Worm (Caenorhabditis elegans) whole organism, midembryonic: ENCODE measurements around the gene Y14H12B.2.

ENCODE experiments used
- T22C8.4 ChIP-seq: fragments of 200-800 bp; sonication (Bioruptor generic); IDR thresholded peaks from 2 replicates; pipeline ENCODE4 v1.3.6; 2022; ENCODE audit warnings: missing genetic modification characterization, missing compliant biosample characterization
- cog-1 ChIP-seq: sonication (generic microtip); optimal IDR thresholded peaks from 2 replicates; lab custom pipeline; 2016; ENCODE audit warnings: missing genetic modification characterization, missing compliant biosample characterization
- flt-1 ChIP-seq: fragments of 200-800 bp; sonication (Bioruptor generic); IDR thresholded peaks from 2 replicates; pipeline ENCODE4 v1.3.6; 2022; ENCODE audit warnings: missing genetic modification characterization, missing compliant biosample characterization
- klf-2 ChIP-seq: fragments of 200-800 bp; sonication (Bioruptor generic); conservative IDR thresholded peaks from 2 replicates; pipeline ENCODE4 v1.3.6; 2022; ENCODE audit warnings: missing genetic modification reagents, missing genetic modification characterization, missing compliant biosample characterization
- med-1 ChIP-seq: sonication (generic microtip); optimal IDR thresholded peaks from 2 replicates; lab custom pipeline; 2017; ENCODE audit warnings: missing genetic modification characterization, mild to moderate bottlenecking, missing compliant biosample characterization, antibody characterized with exemption, missing genetic modification reagents; ENCODE audit not compliant: insufficient read depth
- ref-1 ChIP-seq: fragments of 200-800 bp; sonication (Bioruptor generic); conservative IDR thresholded peaks from 2 replicates; pipeline ENCODE4 v1.3.6; 2022; ENCODE audit warnings: missing genetic modification reagents, missing genetic modification characterization, missing compliant biosample characterization
- tab-1 ChIP-seq: fragments of 200-800 bp; sonication (Bioruptor generic); IDR thresholded peaks from 2 replicates; pipeline ENCODE4 v1.3.6; 2022; ENCODE audit warnings: missing genetic modification characterization, missing compliant biosample characterization
- ztf-23 ChIP-seq: fragments of 200-800 bp; sonication (Bioruptor generic); IDR thresholded peaks from 2 replicates; pipeline ENCODE4 v1.3.6; 2022; ENCODE audit warnings: missing genetic modification reagents, missing genetic modification characterization, missing compliant biosample characterization
- ztf-29 ChIP-seq: fragments of 200-800 bp; sonication (Bioruptor generic); IDR thresholded peaks from 2 replicates; pipeline ENCODE4 v1.3.6; 2022; ENCODE audit warnings: missing genetic modification reagents, missing genetic modification characterization, missing compliant biosample characterization

Gene Y14H12B.2

ce11 chrII:3933640-3934039 lies at the start of gene Y14H12B.2:
Y14H12B.2 (minus strand) TSS chrII:3933740.
- TF ChIP-seq cog-1 (no peak), tab-1 (GFP tag; lab: Robert Waterston, UW) (no peak), ztf-29 (no peak), ref-1 (no peak), flt-1 (GFP tag; lab: Robert Waterston, UW) (no peak), klf-2 (GFP tag; lab: Robert Waterston, UW) (no peak), med-1 (GFP tag; lab: Kevin White, UChicago) (no peak)

ce11 chrII:3982313-3982712 lies 48.8 kb upstream of the Y14H12B.2 start, which contains the start of gene lin-31:
lin-31 (plus strand) TSS chrII:3982549.
- TF ChIP-seq ref-1 = no peak
- no peak for TF ChIP-seq med-1 (GFP tag; lab: Kevin White, UChicago)
- no peak for TF ChIP-seq flt-1 (GFP tag; lab: Robert Waterston, UW)
- TF ChIP-seq ztf-23 = no peak
- TF ChIP-seq klf-2 (GFP tag; lab: Robert Waterston, UW) = no peak
- no peak for TF ChIP-seq T22C8.4 (GFP tag; lab: Robert Waterston, UW)
- no peak for TF ChIP-seq ztf-29
- TF ChIP-seq cog-1 = no peak

ce11 chrII:3980373-3980772 lies 46.8 kb upstream of the Y14H12B.2 start:
- no peak for TF ChIP-seq med-1 (GFP tag; lab: Kevin White, UChicago)

- TF ChIP-seq flt-1 (GFP tag; lab: Robert Waterston, UW) (no peak), T22C8.4 (GFP tag; lab: Robert Waterston, UW) (no peak), ref-1 (no peak), ztf-29 (no peak), tab-1 (GFP tag; lab: Robert Waterston, UW) (no peak), klf-2 (GFP tag; lab: Robert Waterston, UW) (no peak), med-1 (GFP tag; lab: Kevin White, UChicago) (no peak), cog-1 (no peak), ztf-23 (no peak)
Measured at ce11 chrII:3978198-3978597, 44.7 kb upstream of the Y14H12B.2 start.

ce11 chrII:3975942-3976341 lies 42.4 kb upstream of the Y14H12B.2 start, which contains the start of gene dos-2:
dos-2 (plus strand) TSS chrII:3976242.
- TF ChIP-seq cog-1 = no peak
- no peak for TF ChIP-seq klf-2 (GFP tag; lab: Robert Waterston, UW)
- TF ChIP-seq T22C8.4 (GFP tag; lab: Robert Waterston, UW) = no peak
- no peak for TF ChIP-seq med-1 (GFP tag; lab: Kevin White, UChicago)
- no peak for TF ChIP-seq ref-1
- TF ChIP-seq tab-1 (GFP tag; lab: Robert Waterston, UW) = no peak
- no peak for TF ChIP-seq ztf-29
- no peak for TF ChIP-seq flt-1 (GFP tag; lab: Robert Waterston, UW)
- TF ChIP-seq ztf-23 = no peak

ce11 chrII:3974953-3975352 lies 41.4 kb upstream of the Y14H12B.2 start, which contains the start of gene cank-26:
cank-26 (minus strand) TSS chrII:3975065.
- TF ChIP-seq flt-1 (GFP tag; lab: Robert Waterston, UW) (no peak), klf-2 (GFP tag; lab: Robert Waterston, UW) (no peak), cog-1 (peak; percentile 32)

- no peak for TF ChIP-seq flt-1 (GFP tag; lab: Robert Waterston, UW)
- TF ChIP-seq ref-1 = no peak
- TF ChIP-seq ztf-29 = no peak
Measured at ce11 chrII:3972153-3972552, 38.6 kb upstream of the Y14H12B.2 start, which contains the start of gene K10G6.9. K10G6.9 (plus strand) TSS chrII:3972262.

ce11 chrII:3968808-3969207 lies 35.3 kb upstream of the Y14H12B.2 start:
- TF ChIP-seq flt-1 (GFP tag; lab: Robert Waterston, UW) (no peak), med-1 (GFP tag; lab: Kevin White, UChicago) (no peak), ref-1 (no peak), ztf-29 (no peak), ztf-23 (no peak), cog-1 (no peak), klf-2 (GFP tag; lab: Robert Waterston, UW) (no peak), tab-1 (GFP tag; lab: Robert Waterston, UW) (no peak), T22C8.4 (GFP tag; lab: Robert Waterston, UW) (no peak)

- TF ChIP-seq tab-1 (GFP tag; lab: Robert Waterston, UW) = 0 out of 2 replicates have a peak, but pooled peaks have one; percentile 11
- TF ChIP-seq ref-1 = no peak
Measured at ce11 chrII:3968070-3968469, 34.5 kb upstream of the Y14H12B.2 start.

ce11 chrII:3967061-3967460 lies 33.5 kb upstream of the Y14H12B.2 start:
- TF ChIP-seq ztf-23 (no peak), T22C8.4 (GFP tag; lab: Robert Waterston, UW) (no peak), med-1 (GFP tag; lab: Kevin White, UChicago) (no peak), ztf-29 (no peak), cog-1 (no peak), ref-1 (no peak), flt-1 (GFP tag; lab: Robert Waterston, UW) (no peak), tab-1 (GFP tag; lab: Robert Waterston, UW) (no peak)

- no peak; the same call in 1 of the 2 replicates for TF ChIP-seq flt-1 (GFP tag; lab: Robert Waterston, UW)
- no peak for TF ChIP-seq ztf-23
- TF ChIP-seq ztf-29 = no peak
- TF ChIP-seq cog-1 = no peak
- TF ChIP-seq tab-1 (GFP tag; lab: Robert Waterston, UW) = no peak
- no peak for TF ChIP-seq ref-1
- TF ChIP-seq klf-2 (GFP tag; lab: Robert Waterston, UW) = no peak
Measured at ce11 chrII:3965665-3966416, 32.3 kb upstream of the Y14H12B.2 start.
